Fruit fly (Drosophila melanogaster) Kc167 (cell line): ENCODE results near the gene CG6015.

Experiments used
- Myc ChIP-seq: fragments of >200 bp; optimal IDR thresholded peaks from 2 replicates; lab custom pipeline; 2017; ENCODE audit warnings: missing external identifiers
- Sin3A ChIP-seq: fragments of >200 bp; optimal IDR thresholded peaks from 2 replicates; lab custom pipeline; 2018; ENCODE audit warnings: missing external identifiers
- h ChIP-seq: fragments of >200 bp; optimal IDR thresholded peaks from 3 replicates; lab custom pipeline; 2018; ENCODE audit warnings: missing external identifiers
- insv ChIP-seq: fragments of >200 bp; optimal IDR thresholded peaks from 3 replicates; lab custom pipeline; 2018; ENCODE audit warnings: missing external identifiers
- psq ChIP-seq: fragments of >200 bp; optimal IDR thresholded peaks from 2 replicates; lab custom pipeline; 2017; ENCODE audit warnings: missing external identifiers
- ttk ChIP-seq: sonication (Bioruptor generic); optimal IDR thresholded peaks from 2 replicates; lab custom pipeline; 2017; ENCODE audit warnings: missing external identifiers

Gene CG6015

dm6 chr3R:22026922-22027742, 7.0 kb downstream of the CG6015 start, which contains the start of the genes Cchl and ND-42:
Gene Cchl (minus strand): TSS chr3R:22027480.
Gene ND-42 (plus strand): TSS chr3R:22027709.
- TF ChIP-seq Myc (lab: Kevin White, UChicago): no peak
- no peak for TF ChIP-seq Sin3A
- TF ChIP-seq psq: no peak
- no peak for TF ChIP-seq insv (lab: Kevin White, UChicago)
- no peak for TF ChIP-seq ttk (lab: Kevin White, UChicago)

DNA sequence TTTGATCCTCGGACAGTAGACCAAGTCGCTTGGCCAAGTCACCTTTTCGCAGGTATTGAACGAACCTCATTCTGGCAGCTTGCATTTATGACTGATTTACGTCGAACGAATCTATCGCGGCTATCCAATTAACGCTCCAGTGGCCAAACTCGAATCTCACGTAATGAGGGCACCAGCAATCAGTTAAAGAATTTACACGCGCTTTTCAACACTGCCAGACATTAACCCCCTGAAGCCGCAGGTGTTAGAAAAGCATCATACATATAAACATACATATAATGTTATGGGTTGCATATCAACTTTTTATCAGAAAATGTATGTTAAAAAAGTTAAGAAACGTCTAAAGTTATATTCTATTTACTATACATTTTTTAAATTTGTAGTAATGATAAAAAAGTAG, 8.8 kb downstream of the CG6015 start, which contains the start of gene CG6028:
TSS of gene CG6028 (minus strand) at position 187 of the 400 bp plus-strand sequence.
- TF ChIP-seq Myc (lab: Kevin White, UChicago): no peak

DNA sequence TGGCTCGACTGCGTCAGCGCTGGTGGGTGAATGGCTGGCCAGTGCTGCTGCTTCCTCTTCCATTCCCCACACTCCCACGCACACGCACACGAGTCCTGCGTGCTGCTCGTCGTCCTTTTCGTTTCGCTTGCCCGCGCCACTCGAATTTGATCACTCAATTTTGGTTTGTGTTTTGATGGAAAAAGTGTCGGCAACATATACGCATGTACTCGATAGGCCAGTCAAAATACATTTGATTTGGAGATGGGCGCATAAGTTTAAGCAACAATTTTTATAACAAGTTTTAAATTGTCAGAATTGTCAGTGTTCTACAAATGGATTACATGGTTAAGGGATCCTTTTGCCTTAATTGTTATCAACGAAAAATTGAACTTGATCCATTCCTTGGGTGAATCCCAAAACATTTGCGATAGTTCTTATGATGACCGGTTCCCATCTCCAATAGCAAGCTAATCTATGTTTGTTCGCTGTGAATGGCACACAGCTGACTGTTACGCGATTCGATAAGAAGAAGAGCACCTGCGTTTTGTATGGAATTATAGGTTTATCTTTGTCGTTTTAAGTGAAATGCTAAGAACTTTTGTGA, 11.0 kb downstream of the CG6015 start, which contains the start of the genes Mitofilin and mRpL35:
TSS of gene Mitofilin (minus strand) at position 295 of the 586 bp plus-strand sequence.
TSS of gene mRpL35 (plus strand) at position 487 of the 586 bp plus-strand sequence.
- no peak for TF ChIP-seq insv (lab: Kevin White, UChicago)
- no peak for TF ChIP-seq Myc (lab: Kevin White, UChicago)
- no peak for TF ChIP-seq psq
- TF ChIP-seq Sin3A: no peak
- no peak for TF ChIP-seq ttk (lab: Kevin White, UChicago)
- no peak for TF ChIP-seq h (lab: Kevin White, UChicago)

DNA sequence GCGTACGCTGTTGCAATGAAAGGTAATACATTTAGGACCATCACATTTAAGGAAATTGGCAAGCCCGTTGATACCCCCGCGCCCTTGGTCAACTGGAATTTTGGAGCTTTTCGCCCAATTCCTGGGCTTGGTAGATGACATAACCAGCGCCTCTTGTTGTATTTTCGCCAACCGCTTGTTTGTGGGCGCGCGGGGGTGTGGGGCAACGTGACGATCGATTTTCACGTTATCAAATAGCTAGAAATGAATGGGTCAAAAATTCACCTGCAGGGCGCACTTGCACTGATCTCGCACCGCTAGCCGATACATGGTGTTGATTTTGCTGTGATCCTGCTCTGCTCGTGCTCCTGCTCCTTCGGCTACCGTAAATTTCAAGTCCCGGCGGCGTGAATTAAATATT, 11.5 kb downstream of the CG6015 start:
- TF ChIP-seq Myc (lab: Kevin White, UChicago) (no peak), psq (no peak), insv (lab: Kevin White, UChicago) (no peak), h (lab: Kevin White, UChicago) (no peak), ttk (lab: Kevin White, UChicago) (no peak), Sin3A (no peak)

DNA sequence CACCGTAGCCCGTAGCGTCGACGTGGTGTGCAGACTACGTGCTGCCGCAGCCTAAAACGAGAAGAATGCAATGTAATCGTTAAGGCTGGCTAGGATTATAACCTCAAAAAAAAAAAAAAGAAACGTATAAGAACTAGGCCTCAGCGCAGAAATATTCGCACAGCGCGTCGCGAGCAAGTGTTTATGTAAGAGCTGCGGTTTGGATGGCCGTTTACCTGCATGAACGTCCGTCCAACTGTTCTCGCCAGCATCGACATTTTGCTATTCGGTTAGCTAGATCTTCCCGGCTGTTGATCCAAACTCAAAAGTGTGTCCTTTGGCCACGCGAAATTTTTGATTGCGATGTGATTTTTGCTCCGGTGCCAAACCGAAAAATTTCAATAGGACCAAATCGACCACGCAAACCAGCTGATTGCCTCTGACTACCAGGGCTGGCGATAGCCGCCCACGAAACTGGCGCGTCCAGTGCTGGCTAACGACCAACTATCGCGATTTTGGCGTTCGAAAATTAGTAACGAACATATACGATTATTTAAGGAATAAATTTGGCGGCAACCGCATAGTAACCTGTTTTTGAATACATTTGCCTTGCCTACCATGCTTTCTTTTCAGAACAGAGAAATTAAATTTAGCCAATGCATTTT, 15.2 kb downstream of the CG6015 start, which contains the start of gene Idh3b:
TSS of gene Idh3b (minus strand) at position 606 of the 644 bp plus-strand sequence.
- TF ChIP-seq insv (lab: Kevin White, UChicago): no peak
- no peak for TF ChIP-seq Myc (lab: Kevin White, UChicago)
- no peak for TF ChIP-seq ttk (lab: Kevin White, UChicago)
- no peak for TF ChIP-seq psq
- no peak for TF ChIP-seq h (lab: Kevin White, UChicago)
- TF ChIP-seq Sin3A: no peak

dm6 chr3R:22014397-22014796, 19.7 kb downstream of the CG6015 start, which contains the start of gene Theg:
Gene Theg (plus strand): TSS chr3R:22014697.
- TF ChIP-seq psq: no peak

DNA sequence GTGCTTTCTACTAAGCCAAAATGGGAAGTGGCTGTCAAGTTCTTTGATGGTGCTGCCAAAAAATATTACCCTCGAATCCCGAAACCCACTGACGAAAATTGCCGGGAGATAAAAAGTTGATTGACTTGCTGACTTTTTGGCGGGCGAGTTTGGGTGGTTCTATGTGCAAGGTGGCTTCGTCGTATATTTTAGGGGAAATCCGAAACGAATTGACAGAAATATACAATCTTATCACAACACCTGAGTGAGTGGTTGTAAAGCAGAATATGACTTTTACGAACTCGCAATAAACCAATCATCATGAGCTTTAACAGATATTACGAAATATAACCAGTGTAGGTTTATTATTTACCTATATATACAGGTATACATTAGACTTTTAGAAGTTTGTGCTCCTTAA, 30.6 kb downstream of the CG6015 start:
- TF ChIP-seq psq: no peak
- no peak for TF ChIP-seq Myc (lab: Kevin White, UChicago)
- TF ChIP-seq ttk (lab: Kevin White, UChicago): no peak
- no peak for TF ChIP-seq Sin3A
- no peak for TF ChIP-seq insv (lab: Kevin White, UChicago)
- no peak for TF ChIP-seq h (lab: Kevin White, UChicago)

- TF ChIP-seq h (lab: Kevin White, UChicago): no peak
Measured at dm6 chr3R:21999641-22000040, 34.4 kb downstream of the CG6015 start.

DNA sequence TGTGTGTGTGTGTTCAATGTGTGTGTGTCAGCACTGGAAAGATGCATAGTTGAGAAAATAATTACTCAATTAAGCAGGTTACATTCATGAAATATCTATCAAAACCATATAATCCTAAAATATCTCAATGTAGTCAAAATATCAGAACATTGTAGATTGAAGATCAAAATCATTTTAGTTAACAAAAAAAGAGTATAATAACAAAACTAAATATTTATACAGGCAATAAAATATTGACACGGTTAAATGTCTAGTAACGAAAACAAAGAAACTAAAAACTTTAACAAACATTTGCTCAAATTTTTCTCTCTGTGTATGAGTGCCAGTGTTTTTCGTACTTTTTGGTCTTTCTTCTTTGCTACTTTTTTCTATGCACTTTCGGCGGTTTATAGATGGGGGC, 35.2 kb downstream of the CG6015 start:
- TF ChIP-seq Sin3A: no peak
- TF ChIP-seq insv (lab: Kevin White, UChicago): no peak
- TF ChIP-seq h (lab: Kevin White, UChicago): no peak
- TF ChIP-seq ttk (lab: Kevin White, UChicago): no peak
- no peak for TF ChIP-seq psq
- TF ChIP-seq Myc (lab: Kevin White, UChicago): no peak

DNA sequence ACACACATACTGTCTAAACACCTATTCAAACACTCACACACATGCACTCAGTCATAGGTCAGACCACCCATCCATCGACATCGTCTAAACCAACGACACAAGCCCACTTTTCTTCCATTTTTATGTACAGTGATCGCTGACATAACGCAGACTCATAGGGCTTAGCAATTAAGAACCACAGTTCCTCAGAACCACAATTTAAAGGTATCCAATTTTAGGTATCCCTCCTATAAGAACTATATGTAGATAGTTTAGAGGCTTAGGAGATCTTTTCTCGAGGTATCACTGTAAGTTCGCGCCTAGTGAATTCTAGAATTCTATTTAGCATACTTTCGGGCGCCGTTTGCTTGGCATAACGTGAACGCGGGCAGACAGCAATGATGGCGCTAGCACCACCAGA, 41.2 kb downstream of the CG6015 start:
- TF ChIP-seq ttk (lab: Kevin White, UChicago) (no peak), insv (lab: Kevin White, UChicago) (no peak), h (lab: Kevin White, UChicago) (no peak), Sin3A (no peak), Myc (lab: Kevin White, UChicago) (no peak), psq (no peak)

DNA sequence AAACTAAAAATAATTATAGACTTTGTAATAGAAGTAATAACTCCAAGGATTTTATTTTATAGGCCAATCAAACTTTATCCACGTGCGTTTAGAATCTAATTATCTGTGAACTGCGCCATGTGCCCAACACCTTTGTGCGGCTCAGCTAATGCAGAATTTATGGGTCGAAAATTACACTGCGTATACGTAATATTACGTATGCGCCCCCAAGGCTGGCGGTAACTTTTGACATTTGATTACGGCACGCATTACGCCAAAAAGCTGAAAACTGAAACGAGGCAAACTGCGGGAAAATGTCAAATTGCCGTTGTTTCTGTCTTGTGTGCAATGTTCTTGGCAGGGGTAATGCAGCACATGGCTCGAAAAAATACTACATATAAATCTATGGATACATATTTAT, 42.5 kb downstream of the CG6015 start:
- TF ChIP-seq h (lab: Kevin White, UChicago) (no peak), Sin3A (no peak), Myc (lab: Kevin White, UChicago) (no peak), ttk (lab: Kevin White, UChicago) (no peak), psq (no peak), insv (lab: Kevin White, UChicago) (no peak)

DNA sequence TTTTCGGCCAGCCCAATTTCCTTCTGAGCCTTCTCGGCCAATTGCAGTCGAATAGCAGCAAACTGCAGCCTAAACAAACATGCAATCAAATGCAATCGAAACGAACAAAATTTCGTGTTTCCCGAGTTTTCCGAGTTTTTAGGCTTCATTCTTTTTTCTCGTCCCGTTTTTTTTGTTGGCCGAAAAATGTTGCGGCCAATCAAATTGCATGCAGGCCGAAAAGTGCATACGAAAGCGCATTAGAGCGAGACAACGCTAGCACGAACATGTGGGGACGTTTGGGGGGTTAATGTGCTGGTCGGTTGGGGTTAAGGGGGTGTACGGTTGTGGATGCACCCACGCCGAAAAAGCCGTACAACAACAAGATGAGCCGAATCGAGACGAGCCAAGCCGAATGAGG, 44.3 kb downstream of the CG6015 start:
- TF ChIP-seq Sin3A (no peak), h (lab: Kevin White, UChicago) (no peak), insv (lab: Kevin White, UChicago) (no peak), psq (no peak)
